Worm (Caenorhabditis elegans): Measurements from ENCODE around the gene C50F4.1.

Gene C50F4.1

ce11 chrV:9513590-9513989 lies 13.0 kb upstream of the C50F4.1 start, which contains the start of gene eif-2Bdelta:
TSS of gene eif-2Bdelta (plus strand) at chrV:9513824.
- TF ChIP-seq ama-1 (optimal IDR thresholded peaks at IDR 0.05) = no peak
- TF ChIP-seq nhr-11 (tag; optimal IDR thresholded peaks at IDR 0.05) = no peak
- no peak for TF ChIP-seq ztf-4 (tag; optimal IDR thresholded peaks at IDR 0.05)
- no peak for TF ChIP-seq elt-1 (tag; optimal IDR thresholded peaks at IDR 0.05)
- no peak for TF ChIP-seq daf-12 (tag; optimal IDR thresholded peaks at IDR 0.05)
- TF ChIP-seq nhr-23 (tag; optimal IDR thresholded peaks at IDR 0.05) = peak; percentile 20
- no peak for TF ChIP-seq ceh-82 (tag; optimal IDR thresholded peaks at IDR 0.05)
- peak; percentile 46 for TF ChIP-seq snpc-4 (tag; optimal IDR thresholded peaks at IDR 0.05)
- no peak for TF ChIP-seq zag-1 (tag; optimal IDR thresholded peaks at IDR 0.05)
- peak; percentile 45 for TF ChIP-seq nfya-1 (tag; optimal IDR thresholded peaks at IDR 0.05; ENCODE audit: insufficient read depth)
- TF ChIP-seq sea-2 (GFP tag; optimal IDR thresholded peaks at IDR 0.05) = no peak
- TF ChIP-seq lsy-12 (tag; optimal IDR thresholded peaks at IDR 0.05) = no peak
- no peak for TF ChIP-seq mdl-1 (tag; optimal IDR thresholded peaks at IDR 0.05)
- TF ChIP-seq skn-1 (tag; optimal IDR thresholded peaks at IDR 0.05) = no peak
- no peak for TF ChIP-seq fkh-2 (tag; optimal IDR thresholded peaks at IDR 0.05)
- no peak for TF ChIP-seq eor-1 (tag; optimal IDR thresholded peaks at IDR 0.05)
- TF ChIP-seq pha-4 (tag; optimal IDR thresholded peaks at IDR 0.05) = peak; percentile 73
- TF ChIP-seq nhr-28 (tag; optimal IDR thresholded peaks at IDR 0.05) = no peak
- no peak for TF ChIP-seq pqm-1 (tag; optimal IDR thresholded peaks at IDR 0.05)
- peak; percentile 28 for TF ChIP-seq hmg-11 (tag; optimal IDR thresholded peaks at IDR 0.05)
- no peak for TF ChIP-seq nhr-25 (tag; optimal IDR thresholded peaks at IDR 0.05)
- peak; percentile 7 for TF ChIP-seq elt-2 (tag; optimal IDR thresholded peaks at IDR 0.05)
- TF ChIP-seq ceh-9 (tag; optimal IDR thresholded peaks at IDR 0.05) = no peak
- TF ChIP-seq lin-39 (tag; optimal IDR thresholded peaks at IDR 0.05) = no peak
- TF ChIP-seq ZK546.5 (tag; optimal IDR thresholded peaks at IDR 0.05) = no peak
- no peak for TF ChIP-seq ceh-28 (tag; optimal IDR thresholded peaks at IDR 0.05)
- TF ChIP-seq unc-39 (tag; optimal IDR thresholded peaks at IDR 0.05) = no peak
- peak; percentile 23 for TF ChIP-seq fkh-10 (GFP tag; optimal IDR thresholded peaks at IDR 0.05)
- TF ChIP-seq fos-1 (tag; optimal IDR thresholded peaks at IDR 0.05) = no peak
- TF ChIP-seq tbx-2 (tag; optimal IDR thresholded peaks at IDR 0.05) = no peak
- no peak for TF ChIP-seq ceh-16 (tag; optimal IDR thresholded peaks at IDR 0.05)
- peak; percentile 14 for TF ChIP-seq jun-1 (tag; optimal IDR thresholded peaks at IDR 0.05)
- TF ChIP-seq R02D3.7 (tag; optimal IDR thresholded peaks at IDR 0.05) = no peak
- TF ChIP-seq lin-15B (tag; optimal IDR thresholded peaks at IDR 0.05) = peak; percentile 30
- no peak for TF ChIP-seq egl-5 (tag; optimal IDR thresholded peaks at IDR 0.05)

ce11 chrV:9516280-9516679 lies 10.3 kb upstream of the C50F4.1 start:
- peak in 2 of 3 experiments; percentile 41 to 56 for TF ChIP-seq elt-3 (tag; optimal IDR thresholded peaks at IDR 0.05)
- no peak for TF ChIP-seq R02D3.7 (tag; optimal IDR thresholded peaks at IDR 0.05)
- no peak for TF ChIP-seq eor-1 (tag; optimal IDR thresholded peaks at IDR 0.05)
- peak; percentile 86 for TF ChIP-seq nhr-23 (tag; optimal IDR thresholded peaks at IDR 0.05)
- TF ChIP-seq unc-62 (GFP tag; optimal IDR thresholded peaks at IDR 0.05) = no peak
- peak; percentile 51 for TF ChIP-seq elt-2 (tag; optimal IDR thresholded peaks at IDR 0.05)
- TF ChIP-seq zag-1 (tag; optimal IDR thresholded peaks at IDR 0.05) = no peak
- peak; percentile 88 for TF ChIP-seq pqm-1 (tag; optimal IDR thresholded peaks at IDR 0.05)
- no peak for TF ChIP-seq snpc-4 (tag; optimal IDR thresholded peaks at IDR 0.05)
- TF ChIP-seq nhr-43 (tag; optimal IDR thresholded peaks at IDR 0.05; ENCODE audit: poor library complexity, severe bottlenecking) = peak; percentile 68
- TF ChIP-seq ztf-4 (tag; optimal IDR thresholded peaks at IDR 0.05) = no peak
- TF ChIP-seq lsy-12 (tag; optimal IDR thresholded peaks at IDR 0.05) = peak; percentile 20
- peak; percentile 69 for TF ChIP-seq jun-1 (tag; optimal IDR thresholded peaks at IDR 0.05)
- peak; percentile 26 for TF ChIP-seq nhr-25 (tag; optimal IDR thresholded peaks at IDR 0.05)
- no peak for TF ChIP-seq fkh-2 (tag; optimal IDR thresholded peaks at IDR 0.05)

- TF ChIP-seq nhr-25 (tag; optimal IDR thresholded peaks at IDR 0.05) (no peak), lsy-12 (tag; optimal IDR thresholded peaks at IDR 0.05) (no peak), sea-2 (GFP tag; optimal IDR thresholded peaks at IDR 0.05) (no peak), elt-1 (tag; optimal IDR thresholded peaks at IDR 0.05) (no peak), nhr-23 (tag; optimal IDR thresholded peaks at IDR 0.05) (peak; percentile 55), ama-1 (optimal IDR thresholded peaks at IDR 0.05) (peak; percentile 37)
Observed at ce11 chrV:9518832-9519231, 7.8 kb upstream of the C50F4.1 start, which contains the start of gene C50F4.8. TSS of gene C50F4.8 (minus strand) at chrV:9518859.
